Fruit fly (Drosophila melanogaster): ENCODE data around the gene CG8679.

The CG8679 gene

dm6 chr2L:21197178-21197577 is 21.2 kb downstream of the CG8679 start:
- peak; percentile 29 for TF ChIP-seq h (GFP tag; optimal IDR thresholded peaks at IDR 0.05)
- TF ChIP-seq Hr78 (GFP tag; optimal IDR thresholded peaks at IDR 0.05): no peak
- TF ChIP-seq HLH106 (tag; optimal IDR thresholded peaks at IDR 0.05): no peak
- peak; percentile 13 for TF ChIP-seq fru (GFP tag; optimal IDR thresholded peaks at IDR 0.05)
- TF ChIP-seq sage (GFP tag; optimal IDR thresholded peaks at IDR 0.05): no peak
- peak in 1 of 2 experiments; percentile 36 for TF ChIP-seq foxo (GFP tag; optimal IDR thresholded peaks at IDR 0.05)
- no peak for TF ChIP-seq Mio (GFP tag; optimal IDR thresholded peaks at IDR 0.05)
- peak; percentile 1 for TF ChIP-seq ey (GFP tag; optimal IDR thresholded peaks at IDR 0.05)
- no peak for TF ChIP-seq Dif (GFP tag; optimal IDR thresholded peaks at IDR 0.05; ENCODE audit: partially characterized antibody)
- TF ChIP-seq Myc (optimal IDR thresholded peaks at IDR 0.05): no peak
- TF ChIP-seq brk (GFP tag; optimal IDR thresholded peaks at IDR 0.05): no peak
- no peak for TF ChIP-seq Jra (GFP tag; optimal IDR thresholded peaks at IDR 0.05)
- no peak for TF ChIP-seq Rel (GFP tag; optimal IDR thresholded peaks at IDR 0.05)
- no peak for TF ChIP-seq Rel (tag; optimal IDR thresholded peaks at IDR 0.05)
- no peak for TF ChIP-seq CG9705 (GFP tag; optimal IDR thresholded peaks at IDR 0.05)
- TF ChIP-seq lola (GFP tag; optimal IDR thresholded peaks at IDR 0.05): no peak
- TF ChIP-seq usp (GFP tag; optimal IDR thresholded peaks at IDR 0.05): no peak

- TF ChIP-seq dmrt93B (GFP tag; optimal IDR thresholded peaks at IDR 0.05) (no peak), fru (GFP tag; optimal IDR thresholded peaks at IDR 0.05) (peak; percentile 46), h (GFP tag; optimal IDR thresholded peaks at IDR 0.05) (peak; percentile 39), foxo (GFP tag; optimal IDR thresholded peaks at IDR 0.05) (peak in 1 of 2 experiments; percentile 8), Dif (GFP tag; optimal IDR thresholded peaks at IDR 0.05; ENCODE audit: partially characterized antibody) (no peak), HLH106 (tag; optimal IDR thresholded peaks at IDR 0.05) (peak; percentile 28)
Measured at dm6 chr2L:21196511-21196910, 21.8 kb downstream of the CG8679 start.

dm6 chr2L:21195331-21195730 is 23.0 kb downstream of the CG8679 start:
- TF ChIP-seq rgr (GFP tag; optimal IDR thresholded peaks at IDR 0.05): peak; percentile 4
- no peak for TF ChIP-seq sage (GFP tag; optimal IDR thresholded peaks at IDR 0.05)
- TF ChIP-seq h (GFP tag; optimal IDR thresholded peaks at IDR 0.05): peak; percentile 14
- TF ChIP-seq brk (GFP tag; optimal IDR thresholded peaks at IDR 0.05): no peak
- TF ChIP-seq foxo (GFP tag; optimal IDR thresholded peaks at IDR 0.05): peak in 1 of 2 experiments; percentile 12
- TF ChIP-seq ey (GFP tag; optimal IDR thresholded peaks at IDR 0.05): peak; percentile 9

- TF ChIP-seq h (GFP tag; optimal IDR thresholded peaks at IDR 0.05) (no peak), br (GFP tag; optimal IDR thresholded peaks at IDR 0.05) (no peak), woc (GFP tag; optimal IDR thresholded peaks at IDR 0.05) (no peak), HLH106 (tag; optimal IDR thresholded peaks at IDR 0.05) (no peak), jim (GFP tag; optimal IDR thresholded peaks at IDR 0.05) (no peak), Jra (GFP tag; optimal IDR thresholded peaks at IDR 0.05) (no peak), CrebA (GFP tag; optimal IDR thresholded peaks at IDR 0.05; ENCODE audit: borderline replicate concordance) (no peak), Rel (GFP tag; optimal IDR thresholded peaks at IDR 0.05) (no peak), Rel (tag; optimal IDR thresholded peaks at IDR 0.05) (no peak), fru (GFP tag; optimal IDR thresholded peaks at IDR 0.05) (no peak), dsf (GFP tag; optimal IDR thresholded peaks at IDR 0.05; ENCODE audit: borderline replicate concordance) (no peak), Mio (GFP tag; optimal IDR thresholded peaks at IDR 0.05) (no peak), Dif (GFP tag; optimal IDR thresholded peaks at IDR 0.05; ENCODE audit: partially characterized antibody) (no peak), tai (GFP tag; optimal IDR thresholded peaks at IDR 0.05) (no peak), Sp1 (GFP tag; optimal IDR thresholded peaks at IDR 0.05) (no peak), Hr78 (GFP tag; optimal IDR thresholded peaks at IDR 0.05) (no peak), rgr (GFP tag; optimal IDR thresholded peaks at IDR 0.05) (no peak), OdsH (GFP tag; optimal IDR thresholded peaks at IDR 0.05) (no peak), lola (GFP tag; optimal IDR thresholded peaks at IDR 0.05) (no peak), brk (GFP tag; optimal IDR thresholded peaks at IDR 0.05) (no peak), sage (GFP tag; optimal IDR thresholded peaks at IDR 0.05) (no peak)
Measured at dm6 chr2L:21189273-21189781, 29.0 kb downstream of the CG8679 start.

- no peak for TF ChIP-seq sv (GFP tag; optimal IDR thresholded peaks at IDR 0.05)
- no peak for TF ChIP-seq N (GFP tag; optimal IDR thresholded peaks at IDR 0.05)
- TF ChIP-seq Dif (GFP tag; optimal IDR thresholded peaks at IDR 0.05; ENCODE audit: partially characterized antibody): no peak
- TF ChIP-seq tai (GFP tag; optimal IDR thresholded peaks at IDR 0.05): no peak
- no peak for TF ChIP-seq sage (GFP tag; optimal IDR thresholded peaks at IDR 0.05)
- TF ChIP-seq Myc (optimal IDR thresholded peaks at IDR 0.05): no peak
- no peak for TF ChIP-seq OdsH (GFP tag; optimal IDR thresholded peaks at IDR 0.05)
- no peak for TF ChIP-seq HLH106 (tag; optimal IDR thresholded peaks at IDR 0.05)
- TF ChIP-seq rgr (GFP tag; optimal IDR thresholded peaks at IDR 0.05): no peak
- no peak for TF ChIP-seq CrebA (GFP tag; optimal IDR thresholded peaks at IDR 0.05; ENCODE audit: borderline replicate concordance)
Measured at dm6 chr2L:21187753-21188152, 30.6 kb downstream of the CG8679 start.

Data from whole organism, wandering third instar larva.